Worm (Caenorhabditis elegans) whole organism, mixed stage, embryonic: ENCODE measurements around the gene ZK742.3.

ENCODE experiments used
- cnd-1 ChIP-seq: fragments of 200-800 bp; sonication (Bioruptor generic); optimal IDR thresholded peaks from 2 replicates; lab custom pipeline; 2018; ENCODE audit warnings: mild to moderate bottlenecking, missing genetic modification characterization, missing compliant biosample characterization
- elt-1 ChIP-seq: sonication (generic microtip); optimal IDR thresholded peaks from 2 replicates; lab custom pipeline; 2017; ENCODE audit warnings: missing genetic modification characterization, mild to moderate bottlenecking, missing compliant biosample characterization, antibody characterized with exemption, moderate library complexity, borderline replicate concordance; ENCODE audit not compliant: insufficient read depth
- ham-2 ChIP-seq: fragments of 200-800 bp; sonication (Bioruptor generic); optimal IDR thresholded peaks from 2 replicates; lab custom pipeline; 2018; ENCODE audit warnings: mild to moderate bottlenecking, missing genetic modification characterization, missing compliant biosample characterization
- nhr-237 ChIP-seq: fragments of 150-350 bp; optimal IDR thresholded peaks from 2 replicates; lab custom pipeline; 2014; ENCODE audit warnings: missing biosample characterization, missing genetic modification characterization
- nhr-28 ChIP-seq: fragments of 150-350 bp; optimal IDR thresholded peaks from 2 replicates; lab custom pipeline; 2014; ENCODE audit warnings: missing biosample characterization, missing genetic modification characterization
- snpc-4 ChIP-seq: fragments of 150-350 bp; optimal IDR thresholded peaks from 2 replicates; lab custom pipeline; 2014; ENCODE audit warnings: missing biosample characterization, missing genetic modification characterization
- unc-62 ChIP-seq: fragments of 150-350 bp; optimal IDR thresholded peaks from 2 replicates; lab custom pipeline; 2014; ENCODE audit warnings: missing biosample characterization, missing genetic modification reagents, missing genetic modification characterization
- ztf-11 ChIP-seq: fragments of 150-350 bp; optimal IDR thresholded peaks from 2 replicates; lab custom pipeline; 2014; ENCODE audit warnings: missing biosample characterization, missing genetic modification characterization

DNA sequence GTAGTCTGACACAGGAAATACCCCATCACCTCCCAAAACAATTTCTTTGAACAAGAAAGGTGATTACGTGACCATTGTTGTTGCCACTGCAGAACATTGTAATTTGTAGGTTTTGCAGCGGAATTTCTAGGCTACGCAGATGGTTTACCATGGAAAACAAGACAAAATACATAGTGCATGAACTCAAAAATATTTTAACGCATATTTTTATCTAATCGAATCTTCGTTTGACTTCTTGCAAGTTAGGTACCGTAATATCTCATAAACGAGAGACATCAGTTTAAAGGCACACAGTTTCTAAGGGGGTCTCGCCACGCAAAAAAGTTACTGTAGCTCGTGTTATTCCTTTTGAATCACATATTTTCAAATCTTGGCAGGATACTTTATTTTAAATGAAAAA lies 30.7 kb downstream of the ZK742.3 start:
- TF ChIP-seq cnd-1 (tag; lab: Kevin White, UChicago) = no peak
- no peak for TF ChIP-seq nhr-237
- no peak for TF ChIP-seq snpc-4 (tag; lab: Kevin White, UChicago)
- no peak for TF ChIP-seq unc-62
- TF ChIP-seq nhr-28 (tag; lab: Kevin White, UChicago) = no peak
- no peak for TF ChIP-seq ztf-11
- TF ChIP-seq ham-2 (GFP tag; lab: Kevin White, UChicago) = no peak
- no peak for TF ChIP-seq elt-1 (tag; lab: Kevin White, UChicago)
